Worm (Caenorhabditis elegans): ENCODE data around the gene igcm-2.
A peak's percentile ranks its signal among the peaks of the same experiment; 100 is the strongest.

igcm-2 gene

ce11 chrX:6377634-6378288 lies 13.6 kb downstream of the igcm-2 start, which contains the start of gene lmp-1:
Gene lmp-1 (minus strand): TSS chrX:6377684.
- TF ChIP-seq lin-39 (tag; optimal IDR thresholded peaks at IDR 0.05): no peak
- no peak for TF ChIP-seq unc-62 (GFP tag; optimal IDR thresholded peaks at IDR 0.05)
- no peak for TF ChIP-seq ZK546.5 (tag; optimal IDR thresholded peaks at IDR 0.05)
- TF ChIP-seq mbf-1 (tag; optimal IDR thresholded peaks at IDR 0.05): no peak
- peak; percentile 37 for TF ChIP-seq fos-1 (tag; optimal IDR thresholded peaks at IDR 0.05)

- TF ChIP-seq mab-5 (tag; optimal IDR thresholded peaks at IDR 0.05) (no peak), egl-27 (tag; optimal IDR thresholded peaks at IDR 0.05) (no peak), nhr-23 (tag; optimal IDR thresholded peaks at IDR 0.05) (no peak), nhr-10 (tag; optimal IDR thresholded peaks at IDR 0.05) (no peak), skn-1 (tag; optimal IDR thresholded peaks at IDR 0.05) (no peak)
Measured at ce11 chrX:6374451-6374850, 16.9 kb downstream of the igcm-2 start, which contains the start of gene C03B1.1. Gene C03B1.1 (plus strand): TSS chrX:6374751.

DNA sequence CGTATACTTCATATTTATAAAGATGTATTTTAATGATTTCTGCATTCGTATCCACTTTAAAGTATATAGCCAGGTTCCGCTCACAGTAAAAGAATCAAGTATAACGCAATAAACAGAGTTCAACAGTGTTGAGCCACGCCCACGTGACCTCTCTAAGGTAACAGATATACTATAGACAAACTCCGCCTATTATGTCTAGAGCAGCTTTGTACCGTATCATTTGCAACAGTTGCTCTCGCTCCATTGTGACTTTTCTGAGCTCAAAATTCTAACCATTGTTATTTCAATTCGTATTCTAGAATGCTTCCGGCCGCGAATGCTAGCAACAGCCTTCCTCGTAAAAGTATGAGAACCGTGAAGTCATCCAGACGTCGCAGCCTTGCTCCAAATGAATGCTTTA lies 18.0 kb downstream of the igcm-2 start, which contains the start of gene C03B1.17:
Gene C03B1.17, plus strand, starts transcription at position 301 of the 400 bp plus-strand sequence.
- TF ChIP-seq fos-1 (tag; optimal IDR thresholded peaks at IDR 0.05) (no peak), lin-11 (tag; optimal IDR thresholded peaks at IDR 0.05) (no peak), nhr-6 (tag; optimal IDR thresholded peaks at IDR 0.05) (no peak), ztf-11 (tag; optimal IDR thresholded peaks at IDR 0.05) (no peak), nhr-25 (tag; optimal IDR thresholded peaks at IDR 0.05) (no peak), aly-2 (tag; optimal IDR thresholded peaks at IDR 0.05) (no peak), nhr-77 (tag; optimal IDR thresholded peaks at IDR 0.05) (no peak), nhr-12 (tag; optimal IDR thresholded peaks at IDR 0.05) (no peak), elt-1 (tag; optimal IDR thresholded peaks at IDR 0.05) (no peak), unc-62 (GFP tag; optimal IDR thresholded peaks at IDR 0.05) (no peak), crh-2 (tag; optimal IDR thresholded peaks at IDR 0.05) (no peak), elt-3 (tag; optimal IDR thresholded peaks at IDR 0.05) (no peak), R02D3.7 (tag; optimal IDR thresholded peaks at IDR 0.05) (no peak), ZK546.5 (tag; optimal IDR thresholded peaks at IDR 0.05) (no peak), nhr-10 (tag; optimal IDR thresholded peaks at IDR 0.05) (no peak), nhr-23 (tag; optimal IDR thresholded peaks at IDR 0.05) (no peak), ceh-82 (tag; optimal IDR thresholded peaks at IDR 0.05) (no peak), mbf-1 (tag; optimal IDR thresholded peaks at IDR 0.05) (no peak), C34F6.9 (tag; optimal IDR thresholded peaks at IDR 0.05) (no peak), mdl-1 (tag; optimal IDR thresholded peaks at IDR 0.05) (no peak)

- TF ChIP-seq sma-9 (GFP tag; optimal IDR thresholded peaks at IDR 0.05): peak; percentile 67
- no peak for TF ChIP-seq sma-9 (tag; optimal IDR thresholded peaks at IDR 0.05)
- TF ChIP-seq nhr-23 (tag; optimal IDR thresholded peaks at IDR 0.05): no peak
- peak; percentile 33 for TF ChIP-seq gmeb-1 (tag; optimal IDR thresholded peaks at IDR 0.05)
- TF ChIP-seq F13H6.1 (tag; optimal IDR thresholded peaks at IDR 0.05): peak; percentile 45
- no peak for TF ChIP-seq unc-62 (GFP tag; optimal IDR thresholded peaks at IDR 0.05)
- no peak for TF ChIP-seq mab-5 (tag; optimal IDR thresholded peaks at IDR 0.05)
- no peak for TF ChIP-seq nhr-6 (tag; optimal IDR thresholded peaks at IDR 0.05)
- TF ChIP-seq nhr-10 (tag; optimal IDR thresholded peaks at IDR 0.05): no peak
- TF ChIP-seq nhr-77 (tag; optimal IDR thresholded peaks at IDR 0.05): no peak
- no peak for TF ChIP-seq nhr-11 (tag; optimal IDR thresholded peaks at IDR 0.05)
- TF ChIP-seq ama-1 (optimal IDR thresholded peaks at IDR 0.05): no peak
- TF ChIP-seq sem-4 (tag; optimal IDR thresholded peaks at IDR 0.05): no peak
- TF ChIP-seq mbf-1 (tag; optimal IDR thresholded peaks at IDR 0.05): no peak
- no peak for TF ChIP-seq elt-1 (tag; optimal IDR thresholded peaks at IDR 0.05)
- no peak for TF ChIP-seq Y55F3AM.14 (GFP tag; optimal IDR thresholded peaks at IDR 0.05)
- no peak for TF ChIP-seq elt-3 (tag; optimal IDR thresholded peaks at IDR 0.05)
- no peak for TF ChIP-seq skn-1 (tag; optimal IDR thresholded peaks at IDR 0.05)
- TF ChIP-seq aly-2 (tag; optimal IDR thresholded peaks at IDR 0.05): no peak
- peak; percentile 67 for TF ChIP-seq nhr-129 (tag; optimal IDR thresholded peaks at IDR 0.05)
- peak in 1 of 2 experiments; percentile 6 for TF ChIP-seq lsy-2 (tag; optimal IDR thresholded peaks at IDR 0.05)
- TF ChIP-seq nhr-21 (tag; optimal IDR thresholded peaks at IDR 0.05): peak; percentile 55
- no peak for TF ChIP-seq lin-39 (tag; optimal IDR thresholded peaks at IDR 0.05)
- TF ChIP-seq dmd-4 (tag; optimal IDR thresholded peaks at IDR 0.05): no peak
- TF ChIP-seq zag-1 (tag; optimal IDR thresholded peaks at IDR 0.05): no peak
- peak; percentile 49 for TF ChIP-seq crh-2 (tag; optimal IDR thresholded peaks at IDR 0.05)
- TF ChIP-seq ztf-4 (tag; optimal IDR thresholded peaks at IDR 0.05): peak; percentile 12
- no peak for TF ChIP-seq ZK546.5 (tag; optimal IDR thresholded peaks at IDR 0.05)
- no peak for TF ChIP-seq nhr-25 (tag; optimal IDR thresholded peaks at IDR 0.05)
- TF ChIP-seq egl-27 (tag; optimal IDR thresholded peaks at IDR 0.05): peak; percentile 18
- TF ChIP-seq sma-3 (GFP tag; optimal IDR thresholded peaks at IDR 0.05): peak; percentile 51
- no peak for TF ChIP-seq unc-39 (tag; optimal IDR thresholded peaks at IDR 0.05)
- TF ChIP-seq blmp-1 (tag; optimal IDR thresholded peaks at IDR 0.05; ENCODE audit: insufficient read depth): no peak
- peak; percentile 72 for TF ChIP-seq lin-13 (GFP tag; optimal IDR thresholded peaks at IDR 0.05)
- TF ChIP-seq snpc-4 (tag; optimal IDR thresholded peaks at IDR 0.05): no peak
Measured at ce11 chrX:6371192-6372116, 19.9 kb downstream of the igcm-2 start.
